Worm (Caenorhabditis elegans) whole organism, late embryonic: ENCODE results near the gene blos-7.
A peak's percentile ranks its signal among the peaks of the same experiment; 100 is the strongest.

Experiments
- C08G9.2 ChIP-seq: sonication (generic microtip); optimal IDR thresholded peaks from 2 replicates; lab custom pipeline; 2016; ENCODE audit warnings: mild to moderate bottlenecking, missing genetic modification characterization, moderate library complexity, missing compliant biosample characterization
- C38D4.7 ChIP-seq: fragments of 200-800 bp; sonication (Bioruptor generic); optimal IDR thresholded peaks from 2 replicates; lab custom pipeline; 2018; ENCODE audit warnings: mild to moderate bottlenecking, missing genetic modification characterization, moderate library complexity, missing compliant biosample characterization
- F13H6.1 ChIP-seq: sonication (generic microtip); optimal IDR thresholded peaks from 2 replicates; lab custom pipeline; 2016; ENCODE audit warnings: missing genetic modification characterization, missing compliant biosample characterization
- K02D7.2 ChIP-seq: sonication (generic microtip); optimal IDR thresholded peaks from 2 replicates; lab custom pipeline; 2017; ENCODE audit warnings: mild to moderate bottlenecking, missing genetic modification characterization, missing compliant biosample characterization
- T23F11.4 ChIP-seq: fragments of 200-800 bp; sonication (Bioruptor generic); optimal IDR thresholded peaks from 2 replicates; lab custom pipeline; 2018; ENCODE audit warnings: mild to moderate bottlenecking, missing genetic modification characterization, missing compliant biosample characterization
- Y22D7AL.16 ChIP-seq: sonication (generic microtip); optimal IDR thresholded peaks from 2 replicates; lab custom pipeline; 2016; ENCODE audit warnings: missing genetic modification characterization, missing compliant biosample characterization
- ahr-1 ChIP-seq: sonication (generic microtip); optimal IDR thresholded peaks from 2 replicates; lab custom pipeline; 2016; ENCODE audit warnings: missing genetic modification characterization, missing compliant biosample characterization
- ama-1 ChIP-seq: fragments of 150-350 bp; optimal IDR thresholded peaks from 2 replicates; lab custom pipeline; 2014
- ceh-14 ChIP-seq: sonication (generic microtip); optimal IDR thresholded peaks from 2 replicates; lab custom pipeline; 2016; ENCODE audit warnings: missing genotype, missing genetic modification characterization, missing compliant biosample characterization
- ceh-2 ChIP-seq: sonication (generic microtip); optimal IDR thresholded peaks from 2 replicates; lab custom pipeline; 2016; ENCODE audit warnings: missing genotype, missing genetic modification characterization, missing compliant biosample characterization
- ceh-30 ChIP-seq: fragments of 150-350 bp; optimal IDR thresholded peaks from 2 replicates; lab custom pipeline; 2014; ENCODE audit warnings: missing biosample characterization, missing genetic modification characterization
- ceh-31 ChIP-seq: sonication (generic microtip); optimal IDR thresholded peaks from 2 replicates; lab custom pipeline; 2016; ENCODE audit warnings: missing genetic modification characterization, missing compliant biosample characterization
- ceh-6 ChIP-seq: fragments of 200-800 bp; sonication (Bioruptor generic); optimal IDR thresholded peaks from 2 replicates; lab custom pipeline; 2018; ENCODE audit warnings: mild to moderate bottlenecking, missing genetic modification characterization, missing compliant biosample characterization
- che-1 ChIP-seq: sonication (generic microtip); optimal IDR thresholded peaks from 2 replicates; lab custom pipeline; 2016; ENCODE audit warnings: mild to moderate bottlenecking, missing genetic modification characterization, missing compliant biosample characterization
- elt-2 ChIP-seq: sonication (generic microtip); optimal IDR thresholded peaks from 2 replicates; lab custom pipeline; 2016; ENCODE audit warnings: missing genetic modification reagents, missing genetic modification characterization, missing compliant biosample characterization
- ets-4 ChIP-seq: sonication (generic microtip); optimal IDR thresholded peaks from 2 replicates; lab custom pipeline; 2016; ENCODE audit warnings: missing genetic modification characterization, missing compliant biosample characterization
- eyg-1 ChIP-seq: sonication (generic microtip); optimal IDR thresholded peaks from 2 replicates; lab custom pipeline; 2016; ENCODE audit warnings: missing genotype, missing genetic modification characterization, missing compliant biosample characterization
- fax-1 ChIP-seq: sonication (generic microtip); optimal IDR thresholded peaks from 2 replicates; lab custom pipeline; 2016; ENCODE audit warnings: missing genotype, missing genetic modification characterization, missing compliant biosample characterization
- fkh-6 ChIP-seq: sonication (generic microtip); optimal IDR thresholded peaks from 2 replicates; lab custom pipeline; 2016; ENCODE audit warnings: missing genetic modification characterization, missing compliant biosample characterization
- gmeb-2 ChIP-seq: sonication (generic microtip); optimal IDR thresholded peaks from 2 replicates; lab custom pipeline; 2016; ENCODE audit warnings: missing genetic modification characterization, inconsistent platforms, missing compliant biosample characterization
- hlh-30 ChIP-seq: sonication (generic microtip); optimal IDR thresholded peaks from 2 replicates; lab custom pipeline; 2017; ENCODE audit warnings: antibody characterized with exemption, missing genetic modification characterization, missing compliant biosample characterization; ENCODE audit not compliant: insufficient read depth
- hlh-6 ChIP-seq: sonication (generic microtip); optimal IDR thresholded peaks from 2 replicates; lab custom pipeline; 2016; ENCODE audit warnings: missing genotype, missing genetic modification characterization, missing compliant biosample characterization
- hlh-8 ChIP-seq: sonication (generic microtip); optimal IDR thresholded peaks from 2 replicates; lab custom pipeline; 2016; ENCODE audit warnings: missing genotype, missing genetic modification characterization, missing compliant biosample characterization
- lim-6 ChIP-seq: sonication (generic microtip); optimal IDR thresholded peaks from 2 replicates; lab custom pipeline; 2016; ENCODE audit warnings: missing genetic modification characterization, missing compliant biosample characterization
- lin-11 ChIP-seq: fragments of 200-800 bp; sonication (Bioruptor generic); optimal IDR thresholded peaks from 2 replicates; lab custom pipeline; 2018; ENCODE audit warnings: mild to moderate bottlenecking, missing genetic modification characterization, missing compliant biosample characterization
- madf-2 ChIP-seq: sonication (generic microtip); optimal IDR thresholded peaks from 2 replicates; lab custom pipeline; 2017; ENCODE audit warnings: missing genetic modification characterization, missing compliant biosample characterization
- mec-3 ChIP-seq: sonication (generic microtip); optimal IDR thresholded peaks from 2 replicates; lab custom pipeline; 2016; ENCODE audit warnings: borderline replicate concordance, missing genetic modification characterization, missing compliant biosample characterization
- nhr-11 ChIP-seq: fragments of 150-350 bp; optimal IDR thresholded peaks from 2 replicates; lab custom pipeline; 2014; ENCODE audit warnings: missing biosample characterization, missing genetic modification characterization
- npax-4 ChIP-seq: sonication (generic microtip); optimal IDR thresholded peaks from 2 replicates; lab custom pipeline; 2016; ENCODE audit warnings: missing genetic modification characterization, missing compliant biosample characterization
- odd-2 ChIP-seq: sonication (generic microtip); optimal IDR thresholded peaks from 2 replicates; lab custom pipeline; 2017; ENCODE audit warnings: antibody characterized with exemption, mild to moderate bottlenecking, missing genetic modification characterization, missing compliant biosample characterization
- pag-3 ChIP-seq: sonication (generic microtip); optimal IDR thresholded peaks from 2 replicates; lab custom pipeline; 2016; ENCODE audit warnings: missing compliant biosample characterization, missing genetic modification characterization, borderline replicate concordance
- pat-9 ChIP-seq: fragments of 200-800 bp; sonication (Bioruptor generic); optimal IDR thresholded peaks from 2 replicates; lab custom pipeline; 2018; ENCODE audit warnings: mild to moderate bottlenecking, missing genetic modification characterization, moderate library complexity, missing compliant biosample characterization
- pha-2 ChIP-seq: sonication (generic microtip); optimal IDR thresholded peaks from 2 replicates; lab custom pipeline; 2017; ENCODE audit warnings: mild to moderate bottlenecking, missing genetic modification characterization, missing compliant biosample characterization
- pqm-1 ChIP-seq: sonication (generic microtip); optimal IDR thresholded peaks from 2 replicates; lab custom pipeline; 2016; ENCODE audit warnings: missing genetic modification characterization, missing compliant biosample characterization
- pros-1 ChIP-seq: fragments of 150-350 bp; optimal IDR thresholded peaks from 2 replicates; lab custom pipeline; 2014; ENCODE audit warnings: missing biosample characterization, missing genetic modification reagents, missing genetic modification characterization
- ref-2 ChIP-seq: sonication (generic microtip); optimal IDR thresholded peaks from 2 replicates; lab custom pipeline; 2016; ENCODE audit warnings: missing genetic modification characterization, missing compliant biosample characterization
- rnt-1 ChIP-seq: sonication (generic microtip); optimal IDR thresholded peaks from 2 replicates; lab custom pipeline; 2016; ENCODE audit warnings: missing genetic modification characterization, missing compliant biosample characterization
- sdc-2 ChIP-seq: sonication (generic microtip); optimal IDR thresholded peaks from 2 replicates; lab custom pipeline; 2016; ENCODE audit warnings: missing genotype, missing genetic modification characterization, missing compliant biosample characterization
- sox-2 ChIP-seq: fragments of 200-800 bp; sonication (Bioruptor generic); IDR thresholded peaks from 2 replicates; pipeline ENCODE4 v1.3.6; 2022; ENCODE audit warnings: missing genetic modification reagents, missing genetic modification characterization, missing compliant biosample characterization
- sox-4 ChIP-seq: sonication (generic microtip); optimal IDR thresholded peaks from 2 replicates; lab custom pipeline; 2017; ENCODE audit warnings: mild to moderate bottlenecking, missing genetic modification characterization, inconsistent platforms, missing compliant biosample characterization
- syd-9 ChIP-seq: sonication (generic microtip); optimal IDR thresholded peaks from 2 replicates; lab custom pipeline; 2016; ENCODE audit warnings: mild to moderate bottlenecking, missing genetic modification characterization, moderate library complexity, missing compliant biosample characterization
- tbx-2 ChIP-seq: sonication (generic microtip); optimal IDR thresholded peaks from 2 replicates; lab custom pipeline; 2016; ENCODE audit warnings: missing genetic modification characterization, missing compliant biosample characterization
- ttx-3 ChIP-seq: sonication (generic microtip); optimal IDR thresholded peaks from 2 replicates; lab custom pipeline; 2016; ENCODE audit warnings: missing genetic modification reagents, missing genetic modification characterization, missing compliant biosample characterization
- unc-42 ChIP-seq: sonication (generic microtip); optimal IDR thresholded peaks from 2 replicates; lab custom pipeline; 2016; ENCODE audit warnings: missing genotype, missing genetic modification characterization, missing compliant biosample characterization
- unc-55 ChIP-seq: sonication (generic microtip); optimal IDR thresholded peaks from 2 replicates; lab custom pipeline; 2017; ENCODE audit warnings: missing biosample characterization, missing genetic modification reagents, missing genetic modification characterization
- unc-86 ChIP-seq: sonication (generic microtip); optimal IDR thresholded peaks from 2 replicates; lab custom pipeline; 2016; ENCODE audit warnings: missing genetic modification characterization, missing compliant biosample characterization
- zip-5 ChIP-seq: sonication (generic microtip); optimal IDR thresholded peaks from 2 replicates; lab custom pipeline; 2016; ENCODE audit warnings: missing genetic modification characterization, missing compliant biosample characterization
- ztf-16 ChIP-seq: sonication (generic microtip); optimal IDR thresholded peaks from 2 replicates; lab custom pipeline; 2017; ENCODE audit warnings: missing genetic modification characterization, missing compliant biosample characterization

The blos-7 gene

ce11 chrIV:3557331-3557730 is 25.4 kb downstream of the blos-7 start, which contains the start of gene osm-9:
Gene osm-9 (minus strand): TSS chrIV:3557431.
- no peak for TF ChIP-seq rnt-1 (tag; lab: Kevin White, UChicago)
- no peak for TF ChIP-seq unc-42 (tag; lab: Kevin White, UChicago)
- no peak for TF ChIP-seq T23F11.4 (GFP tag; lab: Kevin White, UChicago)
- no peak for TF ChIP-seq lim-6 (tag; lab: Kevin White, UChicago)
- no peak for TF ChIP-seq C38D4.7
- TF ChIP-seq sdc-2 (tag; lab: Kevin White, UChicago) = no peak
- TF ChIP-seq fax-1 = no peak
- TF ChIP-seq mec-3 (tag; lab: Kevin White, UChicago) = no peak
- no peak for TF ChIP-seq ceh-2
- TF ChIP-seq ahr-1 (tag; lab: Kevin White, UChicago) = no peak
- no peak for TF ChIP-seq ref-2
- no peak for TF ChIP-seq K02D7.2

ce11 chrIV:3552933-3553332 is 29.8 kb downstream of the blos-7 start:
- TF ChIP-seq hlh-8 (tag; lab: Kevin White, UChicago) (no peak), ceh-14 (no peak), ama-1 (lab: Kevin White, UChicago) (no peak), elt-2 (no peak), ztf-16 (tag; lab: Kevin White, UChicago) (no peak)
- TF ChIP-seq, all 69 proteins: peak for 0

- TF ChIP-seq nhr-11 = no peak
- TF ChIP-seq sox-4 (tag; lab: Kevin White, UChicago) = peak; percentile 56
- no peak for TF ChIP-seq ceh-2
- peak; percentile 56 for TF ChIP-seq ttx-3
- TF ChIP-seq ets-4 (tag; lab: Kevin White, UChicago) = no peak
- TF ChIP-seq ceh-30 (tag; lab: Kevin White, UChicago) = no peak
- no peak for TF ChIP-seq pros-1 (tag; lab: Kevin White, UChicago)
- no peak for TF ChIP-seq unc-55 (GFP tag; lab: Kevin White, UChicago)
- peak; percentile 36 for TF ChIP-seq zip-5 (tag; lab: Kevin White, UChicago)
- TF ChIP-seq fkh-6 (tag; lab: Kevin White, UChicago) = peak; percentile 36
- peak; percentile 49 for TF ChIP-seq pat-9 (tag; lab: Kevin White, UChicago)
- no peak for TF ChIP-seq pag-3
- TF ChIP-seq fax-1 = no peak
- TF ChIP-seq npax-4 (tag; lab: Kevin White, UChicago) = peak; percentile 33
- no peak for TF ChIP-seq eyg-1 (tag; lab: Kevin White, UChicago)
- TF ChIP-seq ceh-31 (tag; lab: Kevin White, UChicago) = no peak
- no peak for TF ChIP-seq hlh-6 (tag; lab: Kevin White, UChicago)
- peak; percentile 46 for TF ChIP-seq lin-11
- peak; percentile 2 for TF ChIP-seq pha-2 (tag; lab: Kevin White, UChicago)
- TF ChIP-seq F13H6.1 = no peak
- peak; percentile 64 for TF ChIP-seq che-1 (tag; lab: Kevin White, UChicago)
- peak; percentile 1 for TF ChIP-seq hlh-30 (tag; lab: Kevin White, UChicago)
- peak; percentile 56 for TF ChIP-seq ceh-6
- no peak for TF ChIP-seq sox-2 (GFP tag; lab: Robert Waterston, UW)
- peak; percentile 44 for TF ChIP-seq Y22D7AL.16 (tag; lab: Kevin White, UChicago)
- TF ChIP-seq syd-9 (tag; lab: Kevin White, UChicago) = no peak
- TF ChIP-seq unc-86 = peak; percentile 32
- TF ChIP-seq sdc-2 (tag; lab: Kevin White, UChicago) = peak; percentile 13
- TF ChIP-seq pqm-1 (tag; lab: Kevin White, UChicago) = peak; percentile 26
- peak; percentile 28 for TF ChIP-seq C08G9.2 (tag; lab: Kevin White, UChicago)
- TF ChIP-seq odd-2 = peak; percentile 46
- TF ChIP-seq madf-2 (tag; lab: Kevin White, UChicago) = peak; percentile 23
- TF ChIP-seq C38D4.7 = peak; percentile 52
- TF ChIP-seq rnt-1 (tag; lab: Kevin White, UChicago) = no peak
- no peak for TF ChIP-seq mec-3 (tag; lab: Kevin White, UChicago)
- peak; percentile 22 for TF ChIP-seq ceh-14
- TF ChIP-seq tbx-2 (tag; lab: Kevin White, UChicago) = peak; percentile 47
- TF ChIP-seq ahr-1 (tag; lab: Kevin White, UChicago) = no peak
- no peak for TF ChIP-seq ama-1 (lab: Kevin White, UChicago)
- no peak for TF ChIP-seq unc-42 (tag; lab: Kevin White, UChicago)
- TF ChIP-seq gmeb-2 (tag; lab: Kevin White, UChicago) = peak; percentile 37
These were observed 30.8 kb downstream of the blos-7 start for ce11 chrIV:3551777-3552462.
